Worm (Caenorhabditis elegans): ENCODE data around the gene C06E1.1.

Gene C06E1.1

ce11 chrIII:8588592-8589153, 17.0 kb upstream of the C06E1.1 start, which contains the start of gene glr-1:
Gene glr-1, minus strand, starts transcription at chrIII:8588642.
- TF ChIP-seq lag-1 (GFP tag; IDR thresholded peaks at IDR 0.05) (0 out of 2 replicates have a peak, but pooled peaks have one; percentile 17), mel-28 (tag; optimal IDR thresholded peaks at IDR 0.05; ENCODE audit: borderline replicate concordance) (no peak)

DNA sequence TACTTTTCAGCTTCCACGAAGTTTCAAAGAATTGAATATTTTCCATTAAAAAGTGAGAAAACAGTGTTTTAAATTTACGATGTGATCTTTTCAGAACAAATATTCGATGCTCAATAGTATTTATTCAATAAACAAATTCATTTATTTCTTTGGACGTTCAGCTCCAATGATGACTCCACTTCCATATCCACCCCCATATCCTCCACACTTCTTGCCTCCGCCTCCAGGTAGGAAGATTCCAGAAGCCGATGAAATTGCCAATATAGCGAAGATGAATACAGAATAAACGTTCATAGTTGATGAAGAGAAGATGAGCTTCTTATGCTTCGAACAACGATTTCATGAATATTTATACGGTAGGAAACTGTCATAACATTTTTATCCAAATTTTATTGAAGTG, 16.4 kb upstream of the C06E1.1 start, which contains the start of gene fip-3:
fip-3 (minus strand) TSS at position 294 of the 400 bp plus-strand sequence.
- no peak for TF ChIP-seq let-526 (GFP tag; IDR thresholded peaks at IDR 0.05)
- TF ChIP-seq xnd-1 (tag; optimal IDR thresholded peaks at IDR 0.05) = no peak
- TF ChIP-seq ZK185.1 (tag; optimal IDR thresholded peaks at IDR 0.05; ENCODE audit: poor library complexity, severe bottlenecking) = no peak
- no peak for TF ChIP-seq ceh-40 (GFP tag; IDR thresholded peaks at IDR 0.05)
- TF ChIP-seq repo-1 (tag; optimal IDR thresholded peaks at IDR 0.05) = no peak

DNA sequence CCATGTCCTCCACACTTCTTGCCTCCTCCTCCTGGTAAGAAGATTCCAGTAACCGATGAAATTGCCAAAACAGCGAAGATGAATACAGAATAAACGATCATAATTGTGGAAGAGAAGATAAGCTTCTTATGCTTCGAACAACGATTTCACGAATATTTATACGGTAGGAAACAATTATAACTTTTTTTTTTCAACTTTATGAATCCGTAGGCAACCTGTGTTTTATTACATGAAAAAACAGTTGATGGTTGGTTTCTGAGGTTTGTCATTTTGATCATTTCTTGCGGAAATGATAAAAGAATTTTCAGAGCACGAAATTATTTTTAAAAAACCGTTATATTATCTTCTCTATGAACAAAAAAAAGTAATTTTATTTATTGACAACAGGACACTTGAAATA, 14.8 kb upstream of the C06E1.1 start, which contains the start of gene fipr-16:
fipr-16 (minus strand) TSS at position 101 of the 400 bp plus-strand sequence.
- no peak for TF ChIP-seq Y67H2A.10 (GFP tag; conservative IDR thresholded peaks at IDR 0.05)
- TF ChIP-seq B0336.3 (GFP tag; IDR thresholded peaks at IDR 0.05) = no peak
- TF ChIP-seq akir-1 (GFP tag; optimal IDR thresholded peaks at IDR 0.05) = no peak
- TF ChIP-seq atf-7 (tag; optimal IDR thresholded peaks at IDR 0.05) = no peak
- no peak for TF ChIP-seq let-607 (tag; optimal IDR thresholded peaks at IDR 0.05)
- TF ChIP-seq ceh-27 (GFP tag; optimal IDR thresholded peaks at IDR 0.05) = no peak
- TF ChIP-seq attf-5 (GFP tag; optimal IDR thresholded peaks at IDR 0.05) = no peak
- no peak for TF ChIP-seq B0261.1 (tag; optimal IDR thresholded peaks at IDR 0.05)

ce11 chrIII:8593620-8594019, 12.0 kb upstream of the C06E1.1 start, which contains the start of gene C06E1.7:
Gene C06E1.7, minus strand, starts transcription at chrIII:8593720.
- TF ChIP-seq sptf-2 (GFP tag; optimal IDR thresholded peaks at IDR 0.05) (no peak), aptf-3 (GFP tag; IDR thresholded peaks at IDR 0.05) (no peak), unc-130 (GFP tag; optimal IDR thresholded peaks at IDR 0.05) (no peak), F52B5.7 (tag; optimal IDR thresholded peaks at IDR 0.05) (no peak), lag-1 (GFP tag; IDR thresholded peaks at IDR 0.05) (no peak), madf-3 (GFP tag; IDR thresholded peaks at IDR 0.05) (no peak), F23B12.7 (tag; optimal IDR thresholded peaks at IDR 0.05; ENCODE audit: insufficient read depth) (no peak), B0336.3 (GFP tag; IDR thresholded peaks at IDR 0.05) (no peak), ztf-6 (GFP tag; IDR thresholded peaks at IDR 0.05) (no peak), him-1 (tag; optimal IDR thresholded peaks at IDR 0.05) (no peak), let-526 (GFP tag; IDR thresholded peaks at IDR 0.05) (no peak), D2030.7 (GFP tag; IDR thresholded peaks at IDR 0.05) (no peak), F57A8.1 (GFP tag; optimal IDR thresholded peaks at IDR 0.05) (no peak), hsf-1 (GFP tag; IDR thresholded peaks at IDR 0.05) (no peak)

ce11 chrIII:8594088-8594487, 11.5 kb upstream of the C06E1.1 start:
- no peak for TF ChIP-seq K11D2.4 (GFP tag; IDR thresholded peaks at IDR 0.05)
- TF ChIP-seq nhr-80 (tag; optimal IDR thresholded peaks at IDR 0.05) = peak; percentile 55

ce11 chrIII:8596692-8597091, 8.9 kb upstream of the C06E1.1 start:
- no peak for TF ChIP-seq hrde-1 (tag; optimal IDR thresholded peaks at IDR 0.05; ENCODE audit: borderline replicate concordance)
- no peak for TF ChIP-seq F57A8.1 (GFP tag; optimal IDR thresholded peaks at IDR 0.05)
- TF ChIP-seq aptf-3 (GFP tag; IDR thresholded peaks at IDR 0.05) = no peak
- TF ChIP-seq ztf-26 (tag; optimal IDR thresholded peaks at IDR 0.05) = no peak
- TF ChIP-seq C06A6.2 (GFP tag; conservative IDR thresholded peaks at IDR 0.05) = no peak
- no peak for TF ChIP-seq B0336.3 (GFP tag; IDR thresholded peaks at IDR 0.05)
- TF ChIP-seq nhr-80 (tag; optimal IDR thresholded peaks at IDR 0.05) = no peak
- TF ChIP-seq ceh-100 (GFP tag; IDR thresholded peaks at IDR 0.05) = no peak
- TF ChIP-seq efl-1 (GFP tag; optimal IDR thresholded peaks at IDR 0.05) = no peak
- TF ChIP-seq somi-1 (GFP tag; optimal IDR thresholded peaks at IDR 0.05) = no peak
- TF ChIP-seq nhr-120 (GFP tag; IDR thresholded peaks at IDR 0.05) = no peak
- no peak for TF ChIP-seq ztf-25 (GFP tag; IDR thresholded peaks at IDR 0.05)
- no peak for TF ChIP-seq ztf-22 (GFP tag; optimal IDR thresholded peaks at IDR 0.05)
- no peak for TF ChIP-seq T07F8.4 (tag; optimal IDR thresholded peaks at IDR 0.05)
- TF ChIP-seq madf-10 (tag; optimal IDR thresholded peaks at IDR 0.05) = no peak
